Worm (Caenorhabditis elegans): ENCODE results near the gene F20D6.15.

Gene F20D6.15

DNA sequence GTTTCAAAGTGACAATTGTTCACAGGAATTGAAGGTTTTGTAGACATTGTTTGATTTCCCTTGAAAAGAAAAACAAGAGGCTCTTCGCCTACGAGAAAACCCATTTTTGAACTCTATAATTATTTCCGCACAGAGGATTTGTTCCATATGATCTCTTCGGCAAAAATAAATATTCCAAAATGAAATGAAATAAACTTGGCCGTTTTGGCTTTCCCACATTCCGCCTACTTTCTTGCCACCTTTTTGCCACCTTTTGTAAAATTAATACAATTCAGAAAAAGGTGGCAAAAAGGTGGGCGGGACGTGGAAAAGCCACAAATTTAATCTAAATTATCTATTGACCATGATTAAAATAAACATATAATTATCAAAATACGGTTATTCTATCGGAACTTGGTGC is at the start of gene F20D6.15:
Gene F20D6.15 (minus strand): TSS at position 47 of the 400 bp plus-strand sequence.
- TF ChIP-seq W03F9.2 (tag; optimal IDR thresholded peaks at IDR 0.05) (no peak), dao-5 (tag; optimal IDR thresholded peaks at IDR 0.05) (no peak), him-1 (tag; optimal IDR thresholded peaks at IDR 0.05) (no peak)

ce11 chrV:8235331-8235730 is 47.1 kb upstream of the F20D6.15 start:
- TF ChIP-seq him-1 (tag; optimal IDR thresholded peaks at IDR 0.05) (no peak), W03F9.2 (tag; optimal IDR thresholded peaks at IDR 0.05) (no peak), dao-5 (tag; optimal IDR thresholded peaks at IDR 0.05) (no peak)

DNA sequence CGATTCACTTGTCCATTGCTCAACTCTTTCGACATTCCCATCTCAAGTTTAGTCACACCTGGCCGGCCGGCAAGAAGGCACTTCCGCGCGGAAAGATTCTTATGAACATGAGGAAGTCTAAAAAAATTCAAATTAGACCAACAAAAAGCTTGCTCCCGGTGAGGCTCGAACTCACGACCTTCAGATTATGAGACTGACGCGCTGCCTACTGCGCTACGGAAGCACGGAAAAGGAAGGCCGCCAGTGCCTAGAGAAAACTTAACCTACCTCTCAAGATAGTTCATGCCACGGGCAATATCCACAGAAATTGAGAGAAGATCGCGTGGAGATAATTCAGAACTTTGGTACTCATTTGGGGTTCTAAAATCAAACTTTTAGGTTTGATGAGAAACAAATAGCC is 41.8 kb upstream of the F20D6.15 start:
- no peak for TF ChIP-seq him-1 (tag; optimal IDR thresholded peaks at IDR 0.05)
- no peak for TF ChIP-seq W03F9.2 (tag; optimal IDR thresholded peaks at IDR 0.05)
- no peak for TF ChIP-seq dao-5 (tag; optimal IDR thresholded peaks at IDR 0.05)

- no peak for TF ChIP-seq dao-5 (tag; optimal IDR thresholded peaks at IDR 0.05)
- TF ChIP-seq him-1 (tag; optimal IDR thresholded peaks at IDR 0.05): peak; percentile 24
- peak; percentile 82 for TF ChIP-seq W03F9.2 (tag; optimal IDR thresholded peaks at IDR 0.05)
These were observed 40.4 kb upstream of the F20D6.15 start for ce11 chrV:8228712-8229119.

DNA sequence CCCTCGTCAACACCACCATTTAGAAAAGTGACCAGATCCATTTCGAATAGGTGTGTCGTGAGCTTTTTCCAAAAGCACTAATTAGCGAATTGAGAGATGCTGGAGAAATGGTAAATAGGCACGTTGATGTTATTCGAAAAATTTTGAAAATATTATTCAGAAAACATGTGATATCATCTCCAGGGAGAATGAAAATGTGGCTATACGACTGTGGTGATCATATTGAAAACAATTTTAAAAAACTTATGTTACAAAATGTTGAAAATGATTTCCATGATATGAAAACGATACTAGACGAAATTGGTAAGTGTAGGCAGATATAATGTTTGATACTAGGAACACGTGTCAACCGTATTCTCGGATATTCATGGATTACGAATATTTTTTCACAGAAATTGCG is 38.5 kb upstream of the F20D6.15 start, which contains the start of gene K07C11.10:
Gene K07C11.10 (minus strand): TSS at position 101 of the 400 bp plus-strand sequence.
- TF ChIP-seq W03F9.2 (tag; optimal IDR thresholded peaks at IDR 0.05): no peak
- no peak for TF ChIP-seq dao-5 (tag; optimal IDR thresholded peaks at IDR 0.05)
- no peak for TF ChIP-seq him-1 (tag; optimal IDR thresholded peaks at IDR 0.05)

DNA sequence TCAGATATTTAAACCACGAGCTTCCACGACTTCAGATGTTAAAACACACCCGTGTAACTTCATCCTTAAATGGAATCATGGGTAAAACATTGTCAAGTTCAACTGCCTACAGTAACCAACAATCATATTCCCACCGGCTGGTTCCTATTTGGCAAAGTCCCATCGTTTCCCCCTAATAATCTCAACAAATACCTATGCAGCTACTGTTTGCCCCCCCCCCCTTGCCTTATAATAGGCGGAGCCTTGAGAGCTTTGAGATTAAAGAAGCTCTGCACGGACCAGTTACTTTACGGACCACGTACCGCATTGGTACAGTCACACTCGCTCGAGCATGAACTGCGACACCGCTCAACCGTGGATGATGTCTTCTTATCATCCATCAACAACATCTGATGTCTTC is 36.4 kb upstream of the F20D6.15 start, which contains the start of gene pax-1:
Gene pax-1 (plus strand): TSS at position 301 of the 400 bp plus-strand sequence.
- no peak for TF ChIP-seq dao-5 (tag; optimal IDR thresholded peaks at IDR 0.05)

ce11 chrV:8223417-8223816 is 35.1 kb upstream of the F20D6.15 start:
- TF ChIP-seq W03F9.2 (tag; optimal IDR thresholded peaks at IDR 0.05) (no peak), dao-5 (tag; optimal IDR thresholded peaks at IDR 0.05) (no peak), him-1 (tag; optimal IDR thresholded peaks at IDR 0.05) (no peak)

ce11 chrV:8221083-8221538 is 32.8 kb upstream of the F20D6.15 start, which contains the start of the genes cogc-6 and air-1:
cogc-6 (minus strand) TSS chrV:8221316.
air-1 (plus strand) TSS chrV:8221488.
- no peak for TF ChIP-seq him-1 (tag; optimal IDR thresholded peaks at IDR 0.05)

ce11 chrV:8219550-8219949 is 31.3 kb upstream of the F20D6.15 start:
- TF ChIP-seq W03F9.2 (tag; optimal IDR thresholded peaks at IDR 0.05): no peak
- no peak for TF ChIP-seq dao-5 (tag; optimal IDR thresholded peaks at IDR 0.05)

DNA sequence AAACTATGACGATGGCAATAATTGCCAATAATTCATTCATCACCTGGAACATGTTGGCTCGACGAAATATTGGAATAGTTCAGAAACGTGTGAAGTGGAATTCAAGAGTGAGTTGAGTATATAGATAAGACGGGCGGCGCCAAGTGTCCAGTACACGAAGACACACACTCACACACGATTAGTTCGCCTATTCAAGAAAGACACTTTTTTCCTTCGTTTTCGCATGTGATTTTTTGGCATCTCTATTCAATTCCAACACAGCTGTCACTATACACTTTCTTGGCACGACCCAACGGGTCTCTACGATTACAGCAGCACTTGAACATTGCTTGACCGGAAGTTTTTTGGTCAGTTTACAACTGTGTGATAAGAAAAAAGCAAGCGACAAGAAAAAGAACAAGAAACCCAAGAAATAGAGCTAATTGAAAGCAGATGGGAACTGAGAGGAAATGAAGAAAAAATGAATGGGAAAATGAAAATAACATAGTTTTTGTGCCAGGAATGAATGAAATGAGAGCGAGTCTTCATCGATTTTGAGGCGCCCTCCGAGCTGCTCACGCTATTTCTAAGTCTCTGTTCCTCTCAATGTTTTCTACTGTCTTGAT is 29.5 kb upstream of the F20D6.15 start, which contains the start of gene K07C11.8:
Gene K07C11.8 (minus strand): TSS at position 224 of the 605 bp plus-strand sequence.
- TF ChIP-seq dao-5 (tag; optimal IDR thresholded peaks at IDR 0.05) (no peak), him-1 (tag; optimal IDR thresholded peaks at IDR 0.05) (no peak), W03F9.2 (tag; optimal IDR thresholded peaks at IDR 0.05) (no peak)

- TF ChIP-seq dao-5 (tag; optimal IDR thresholded peaks at IDR 0.05): no peak
- TF ChIP-seq W03F9.2 (tag; optimal IDR thresholded peaks at IDR 0.05): no peak
- no peak for TF ChIP-seq him-1 (tag; optimal IDR thresholded peaks at IDR 0.05)
These were observed 28.9 kb upstream of the F20D6.15 start for ce11 chrV:8217118-8217517.

DNA sequence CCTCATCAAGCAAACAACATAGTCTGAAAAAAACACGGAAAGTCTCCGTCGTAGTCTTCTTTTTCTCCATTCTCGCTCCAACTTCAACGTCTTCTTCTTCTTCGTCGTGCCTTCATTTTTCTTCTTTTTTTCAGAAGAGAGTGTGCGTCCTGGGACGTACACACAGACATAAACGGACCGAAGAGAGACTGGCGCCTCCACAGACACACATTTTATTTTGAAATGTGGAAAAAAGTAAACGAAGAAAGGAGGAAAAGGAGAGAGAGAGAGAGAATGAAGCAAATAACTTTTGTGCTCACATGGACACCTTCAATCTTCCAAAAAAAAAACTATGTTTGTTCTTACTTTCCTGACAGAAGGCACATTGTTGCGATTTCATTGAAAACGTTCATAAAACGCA is 26.9 kb upstream of the F20D6.15 start:
- TF ChIP-seq him-1 (tag; optimal IDR thresholded peaks at IDR 0.05) (no peak), dao-5 (tag; optimal IDR thresholded peaks at IDR 0.05) (no peak), W03F9.2 (tag; optimal IDR thresholded peaks at IDR 0.05) (no peak)

- no peak for TF ChIP-seq him-1 (tag; optimal IDR thresholded peaks at IDR 0.05)
- no peak for TF ChIP-seq dao-5 (tag; optimal IDR thresholded peaks at IDR 0.05)
- no peak for TF ChIP-seq W03F9.2 (tag; optimal IDR thresholded peaks at IDR 0.05)
These were observed 25.6 kb upstream of the F20D6.15 start, which contains the start of gene K07C11.7 for ce11 chrV:8213868-8214267. K07C11.7 (minus strand) TSS chrV:8213968.

ce11 chrV:8212816-8213215 is 24.5 kb upstream of the F20D6.15 start:
- TF ChIP-seq him-1 (tag; optimal IDR thresholded peaks at IDR 0.05) (no peak), W03F9.2 (tag; optimal IDR thresholded peaks at IDR 0.05) (no peak)

DNA sequence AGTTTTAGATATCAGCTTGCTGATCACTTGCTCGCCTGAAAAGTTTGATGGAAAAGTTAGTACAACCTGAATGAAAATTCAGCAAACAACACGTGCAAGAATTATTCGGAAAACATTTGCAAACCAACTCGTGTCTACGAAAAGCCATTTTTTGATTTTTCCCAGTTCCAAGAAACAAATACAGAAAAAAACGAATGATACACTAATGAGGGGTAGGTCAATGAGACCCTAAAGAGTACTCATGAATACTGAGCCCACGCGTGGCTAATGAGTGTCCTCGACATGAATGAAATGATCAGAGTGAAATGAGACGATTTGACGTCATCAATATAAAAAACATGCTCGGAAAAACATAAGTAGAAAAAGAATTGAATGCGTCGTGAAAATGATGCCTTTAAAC is 23.7 kb upstream of the F20D6.15 start:
- no peak for TF ChIP-seq him-1 (tag; optimal IDR thresholded peaks at IDR 0.05)

Measured in whole organism, L4/young adult.